Worm (Caenorhabditis elegans) whole organism, early embryonic: ENCODE measurements around the gene C26B9.7.

Experiments
- F13C5.2 ChIP-seq: sonication (generic microtip); optimal IDR thresholded peaks from 2 replicates; lab custom pipeline; 2017; ENCODE audit warnings: mild to moderate bottlenecking, missing genetic modification characterization, inconsistent platforms, missing compliant biosample characterization
- ama-1 ChIP-seq: fragments of 150-350 bp; optimal IDR thresholded peaks from 2 replicates; lab custom pipeline; 2014
- ceh-13 ChIP-seq: fragments of 200-800 bp; sonication (Bioruptor generic); optimal IDR thresholded peaks from 2 replicates; lab custom pipeline; 2018; ENCODE audit warnings: mild to moderate bottlenecking, missing genetic modification characterization, missing compliant biosample characterization
- ceh-36 ChIP-seq: sonication (generic microtip); optimal IDR thresholded peaks from 2 replicates; lab custom pipeline; 2016; ENCODE audit warnings: missing genetic modification characterization, inconsistent platforms, missing compliant biosample characterization
- flt-1 ChIP-seq: fragments of 200-800 bp; sonication (Bioruptor generic); IDR thresholded peaks from 2 replicates; pipeline ENCODE4 v1.3.6; 2022; ENCODE audit warnings: missing genetic modification characterization, missing compliant biosample characterization
- hmbx-1 ChIP-seq: sonication (generic microtip); optimal IDR thresholded peaks from 2 replicates; lab custom pipeline; 2016; ENCODE audit warnings: mild to moderate bottlenecking, missing genetic modification characterization, missing compliant biosample characterization
- hmg-4 ChIP-seq: fragments of 200-800 bp; sonication (Bioruptor generic); optimal IDR thresholded peaks from 2 replicates; lab custom pipeline; 2018; ENCODE audit warnings: mild to moderate bottlenecking, missing genetic modification characterization, missing compliant biosample characterization
- pes-1 ChIP-seq: fragments of 200-800 bp; sonication (Bioruptor generic); IDR thresholded peaks from 2 replicates; pipeline ENCODE4 v1.3.6; 2022; ENCODE audit warnings: missing genetic modification reagents, missing genetic modification characterization, missing compliant biosample characterization
- scrt-1 ChIP-seq: fragments of 200-800 bp; sonication (Bioruptor generic); IDR thresholded peaks from 2 replicates; pipeline ENCODE4 v1.3.6; 2022; ENCODE audit warnings: missing genetic modification characterization, missing compliant biosample characterization
- sea-1 ChIP-seq: fragments of 200-800 bp; sonication (Bioruptor generic); conservative IDR thresholded peaks from 2 replicates; pipeline ENCODE4 v1.3.6; 2022; ENCODE audit warnings: missing genetic modification characterization, missing compliant biosample characterization
- tbx-11 ChIP-seq: fragments of 200-800 bp; sonication (Bioruptor generic); IDR thresholded peaks from 2 replicates; pipeline ENCODE4 v1.3.6; 2022; ENCODE audit warnings: missing genetic modification characterization, missing compliant biosample characterization
- tbx-37 ChIP-seq: fragments of 200-800 bp; sonication (Bioruptor generic); conservative IDR thresholded peaks from 2 replicates; pipeline ENCODE4 v1.3.6; 2022; ENCODE audit warnings: missing genetic modification reagents, missing genetic modification characterization, missing compliant biosample characterization
- tra-4 ChIP-seq: sonication (generic microtip); optimal IDR thresholded peaks from 2 replicates; lab custom pipeline; 2017; ENCODE audit warnings: missing genetic modification characterization, missing compliant biosample characterization

DNA sequence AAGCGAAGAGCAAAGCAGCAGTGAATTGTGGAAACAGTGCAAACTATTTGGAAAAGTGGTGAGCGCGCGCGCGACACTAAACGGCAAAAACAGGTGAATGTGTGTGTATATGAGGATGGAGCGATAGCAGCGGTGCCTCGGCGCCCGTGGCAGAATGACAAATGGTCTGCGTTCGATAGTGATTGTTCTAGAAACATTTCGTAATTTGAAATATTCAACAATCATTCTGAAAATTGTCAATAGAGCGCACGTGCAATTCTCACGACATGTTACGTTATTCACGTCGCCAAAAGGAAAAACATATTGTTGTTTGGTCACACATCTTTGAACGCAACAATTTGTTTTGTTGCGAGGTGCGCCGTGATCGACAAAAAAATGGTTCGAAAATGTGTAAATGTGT, 13.1 kb downstream of the C26B9.7 start:
- no peak for TF ChIP-seq flt-1 (GFP tag; lab: Robert Waterston, UW)
- no peak for TF ChIP-seq tra-4
- no peak for TF ChIP-seq ama-1 (lab: Kevin White, UChicago)
- TF ChIP-seq hmbx-1 = no peak
- no peak for TF ChIP-seq sea-1 (GFP tag; lab: Robert Waterston, UW)
- TF ChIP-seq ceh-13 (GFP tag; lab: Kevin White, UChicago) = no peak
- TF ChIP-seq tbx-37 (GFP tag; lab: Robert Waterston, UW) = no peak
- TF ChIP-seq F13C5.2 (tag; lab: Kevin White, UChicago) = no peak
- TF ChIP-seq hmg-4 (GFP tag; lab: Kevin White, UChicago) = no peak
- no peak for TF ChIP-seq pes-1 (GFP tag; lab: Robert Waterston, UW)
- no peak for TF ChIP-seq ceh-36
- TF ChIP-seq scrt-1 = no peak
- no peak for TF ChIP-seq tbx-11 (GFP tag; lab: Robert Waterston, UW)
